Fruit fly (Drosophila melanogaster) whole organism, embryonic: ENCODE data around the gene Lcp65Ac.
A peak's percentile ranks its signal among the peaks of the same experiment; 100 is the strongest.
"Not testable (repeated sequence)": the region's sequence is repeated elsewhere in the genome, so short reads cannot be mapped to it uniquely, and the experiment has no call there.

Source experiments
- Blimp-1 ChIP-seq: fragments of 200-800 bp; sonication (Bioruptor generic); optimal IDR thresholded peaks from 3 replicates; lab custom pipeline; 2018; ENCODE audit warnings: missing biosample characterization, missing genetic modification characterization, mild to moderate bottlenecking, moderate library complexity, missing genetic modification reagents
- BtbVII ChIP-seq: fragments of 200-800 bp; sonication (Bioruptor generic); optimal IDR thresholded peaks from 3 replicates; lab custom pipeline; 2017; ENCODE audit warnings: missing biosample characterization, mild to moderate bottlenecking, missing genetic modification characterization
- CG11085 ChIP-seq: fragments of 200-800 bp; sonication (Bioruptor generic); IDR thresholded peaks from 2 replicates; pipeline ENCODE4 v1.3.6; 2022; ENCODE audit warnings: missing biosample characterization, missing genetic modification characterization
- CG11247 ChIP-seq: fragments of 200-800 bp; sonication (Bioruptor generic); IDR thresholded peaks from 2 replicates; pipeline ENCODE4 v1.3.6; 2022; ENCODE audit warnings: missing biosample characterization, missing genetic modification characterization
- CG14014 ChIP-seq: fragments of 200-800 bp; sonication (Bioruptor generic); IDR thresholded peaks from 2 replicates; pipeline ENCODE4 v1.3.6; 2022; ENCODE audit warnings: missing biosample characterization, missing genetic modification characterization
- CG14667 ChIP-seq: fragments of 200-800 bp; sonication (Bioruptor generic); IDR thresholded peaks from 2 replicates; pipeline ENCODE4 v1.3.6; 2022; ENCODE audit warnings: missing biosample characterization, missing genetic modification characterization
- CG17802 ChIP-seq: fragments of 200-800 bp; sonication (Bioruptor generic); optimal IDR thresholded peaks from 2 replicates; lab custom pipeline; 2018; ENCODE audit warnings: missing biosample characterization, mild to moderate bottlenecking, missing genetic modification characterization, moderate library complexity
- CG18262 ChIP-seq: fragments of 200-800 bp; optimal IDR thresholded peaks from 3 replicates; lab custom pipeline; 2019; ENCODE audit warnings: missing biosample characterization, mild to moderate bottlenecking, missing genetic modification characterization, moderate library complexity
- CG5180 ChIP-seq: fragments of 200-800 bp; sonication (Bioruptor generic); optimal IDR thresholded peaks from 3 replicates; lab custom pipeline; 2017; ENCODE audit warnings: missing biosample characterization, missing genetic modification characterization, mild to moderate bottlenecking, moderate library complexity, missing genetic modification reagents
- CG8089 ChIP-seq: fragments of 200-800 bp; sonication (Bioruptor generic); optimal IDR thresholded peaks from 3 replicates; lab custom pipeline; 2016; ENCODE audit warnings: missing biosample characterization, missing genetic modification characterization
- Ets65A ChIP-seq: fragments of 200-800 bp; sonication (Bioruptor generic); peaks from one replicate; lab custom pipeline; 2016; ENCODE audit warnings: missing biosample characterization, missing genetic modification characterization
- Lim3 ChIP-seq: fragments of 200-800 bp; sonication (Bioruptor generic); IDR thresholded peaks from 2 replicates; pipeline ENCODE4 v1.3.6; 2022; ENCODE audit warnings: missing biosample characterization, missing genetic modification characterization
- Nf-YC ChIP-seq: fragments of 200-800 bp; optimal IDR thresholded peaks from 3 replicates; lab custom pipeline; 2019; ENCODE audit warnings: missing biosample characterization, mild to moderate bottlenecking, missing genetic modification characterization, moderate library complexity
- Ssrp ChIP-seq: fragments of 200-800 bp; sonication (Bioruptor generic); optimal IDR thresholded peaks from 2 replicates; lab custom pipeline; 2018; ENCODE audit warnings: missing biosample characterization, mild to moderate bottlenecking, missing genetic modification characterization, moderate library complexity
- Trl ChIP-seq, 3 experiments: fragments of >200 bp in 2 of 3; fragments of 200-800 bp in 1 of 3; sonication (Bioruptor generic) in 1 of 3; optimal IDR thresholded peaks; 2 replicates in 1 of 3; 3 replicates in 2 of 3; lab custom pipeline; 2016 to 2017; ENCODE audit warnings: missing biosample characterization in 1 of 3, missing genetic modification characterization in 1 of 3
- croc ChIP-seq: fragments of 200-800 bp; sonication (Bioruptor generic); conservative IDR thresholded peaks from 3 replicates; pipeline ENCODE4 v1.3.6; 2022; ENCODE audit warnings: missing biosample characterization, missing genetic modification characterization
- cwo ChIP-seq: fragments of 200-800 bp; sonication (Bioruptor generic); optimal IDR thresholded peaks from 3 replicates; lab custom pipeline; 2017; ENCODE audit warnings: missing biosample characterization, missing genetic modification characterization, mild to moderate bottlenecking, moderate library complexity, missing genetic modification reagents
- da ChIP-seq: fragments of 200-800 bp; sonication (Bioruptor generic); optimal IDR thresholded peaks from 2 replicates; lab custom pipeline; 2016; ENCODE audit warnings: missing biosample characterization, missing genetic modification characterization
- fd96Cb ChIP-seq: fragments of 200-800 bp; sonication (Bioruptor generic); optimal IDR thresholded peaks from 2 replicates; lab custom pipeline; 2018; ENCODE audit warnings: missing biosample characterization, mild to moderate bottlenecking, missing genetic modification characterization, moderate library complexity
- fru ChIP-seq: fragments of >200 bp; optimal IDR thresholded peaks from 2 replicates; lab custom pipeline; 2017
- ftz-f1 ChIP-seq: fragments of 200-800 bp; sonication (Bioruptor generic); optimal IDR thresholded peaks from 2 replicates; lab custom pipeline; 2016; ENCODE audit warnings: missing biosample characterization, missing genetic modification characterization
- hb ChIP-seq: fragments of 200-800 bp; sonication (Bioruptor generic); IDR thresholded peaks from 3 replicates; pipeline ENCODE4 v1.3.6; 2022; ENCODE audit warnings: missing biosample characterization, missing genetic modification characterization; ENCODE audit not compliant: partially characterized antibody
- inv ChIP-seq: fragments of 200-800 bp; sonication (Bioruptor generic); IDR thresholded peaks from 2 replicates; pipeline ENCODE4 v1.3.6; 2022; ENCODE audit warnings: missing biosample characterization, missing genetic modification characterization; ENCODE audit not compliant: partially characterized antibody
- lov ChIP-seq, 2 experiments: fragments of 200-800 bp in 1 of 2; fragments of >200 bp in 1 of 2; sonication (Bioruptor generic) in 1 of 2; IDR thresholded peaks in 1 of 2; optimal IDR thresholded peaks in 1 of 2; 2 replicates in 1 of 2; 3 replicates in 1 of 2; pipeline versions ENCODE4 v1.3.6 to Lab custom; 2017 to 2022; ENCODE audit warnings: missing biosample characterization in 1 of 2, missing genetic modification characterization in 1 of 2
- oc ChIP-seq: fragments of 200-800 bp; sonication (Bioruptor generic); optimal IDR thresholded peaks from 2 replicates; lab custom pipeline; 2018; ENCODE audit warnings: missing biosample characterization, mild to moderate bottlenecking, missing genetic modification characterization, moderate library complexity
- pan ChIP-seq, 4 experiments: fragments of >200 bp in 3 of 4; fragments of 200-800 bp in 1 of 4; sonication (Bioruptor generic) in 1 of 4; optimal IDR thresholded peaks in 3 of 4; IDR thresholded peaks in 1 of 4; 2 replicates each; pipeline versions ENCODE4 v1.3.6 to Lab custom; 2017 to 2022; ENCODE audit warnings: missing biosample characterization in 2 of 4, missing genetic modification characterization in 2 of 4, mixed read lengths in 1 of 4
- pfk ChIP-seq: fragments of 200-800 bp; sonication (Bioruptor generic); optimal IDR thresholded peaks from 2 replicates; lab custom pipeline; 2018; ENCODE audit warnings: missing biosample characterization, mild to moderate bottlenecking, missing genetic modification characterization, moderate library complexity
- sqz ChIP-seq: fragments of 200-800 bp; sonication (Bioruptor generic); optimal IDR thresholded peaks from 3 replicates; lab custom pipeline; 2018; ENCODE audit warnings: missing biosample characterization, mild to moderate bottlenecking, missing genetic modification characterization
- vfl ChIP-seq: fragments of 200-800 bp; sonication (Bioruptor generic); optimal IDR thresholded peaks from 2 replicates; lab custom pipeline; 2016; ENCODE audit warnings: missing biosample characterization, missing genetic modification characterization

The Lcp65Ac gene

DNA sequence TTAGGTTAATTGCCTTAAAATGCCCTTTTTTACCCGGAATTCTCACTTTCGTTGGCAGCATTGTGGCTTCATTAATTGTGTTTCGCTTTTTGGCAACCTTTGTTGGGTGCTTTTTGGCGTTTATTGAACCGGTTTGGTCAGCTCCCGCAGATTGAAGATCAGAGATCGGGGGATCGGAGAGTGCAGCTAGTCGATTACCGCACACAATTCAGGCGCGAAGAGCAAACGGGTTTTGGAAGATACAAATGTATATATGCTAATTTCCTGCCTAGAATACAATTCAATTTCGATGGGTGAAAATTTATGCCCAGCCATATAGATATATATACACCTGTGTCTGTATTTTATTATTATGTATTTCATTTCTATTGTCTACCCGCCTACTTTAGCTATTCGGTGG is 3.1 kb upstream of the Lcp65Ac start (continued):
- peak; percentile 52 for TF ChIP-seq cwo (GFP tag; lab: Kevin White, UChicago)

DNA sequence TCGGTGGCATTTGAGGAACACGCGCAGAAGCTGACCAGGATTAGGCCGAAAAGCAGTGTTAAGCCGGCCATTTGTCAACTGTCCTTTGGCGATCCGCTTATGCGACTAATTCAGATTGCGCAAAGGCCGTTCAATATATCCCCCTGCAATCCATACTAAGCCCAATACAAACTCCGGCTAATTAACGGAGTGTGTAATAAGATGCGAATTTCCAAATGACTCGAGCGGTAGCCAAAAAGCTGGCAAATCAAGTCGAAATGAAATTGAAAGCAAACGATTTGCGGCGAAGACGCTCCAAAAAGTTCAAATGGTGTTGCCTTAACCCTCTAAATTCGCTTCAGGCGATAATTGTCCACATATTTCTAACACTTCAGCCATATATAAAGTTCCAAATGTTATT is 2.3 kb upstream of the Lcp65Ac start, which contains the start of gene Cpr65Aw:
Cpr65Aw (minus strand) TSS at position 101 of the 400 bp plus-strand sequence.
- TF ChIP-seq CG8089 = no peak
- no peak for TF ChIP-seq sqz (GFP tag; lab: Kevin White, UChicago)
- TF ChIP-seq CG18262 (tag; lab: Kevin White, UChicago) = no peak
- TF ChIP-seq CG11085 = no peak
- no peak for TF ChIP-seq Lim3 (GFP tag; lab: Robert Waterston, UW)
- no peak for TF ChIP-seq Trl (optimal IDR thresholded peaks at IDR 0.05; lab: Kevin White, UChicago)
- TF ChIP-seq Trl (GFP tag; optimal IDR thresholded peaks at IDR 0.05; lab: Kevin White, UChicago) = no peak
- no peak for TF ChIP-seq Ssrp (tag; lab: Kevin White, UChicago)
- no peak for TF ChIP-seq CG14667 (GFP tag; lab: Robert Waterston, UW)
- TF ChIP-seq pfk (GFP tag; lab: Kevin White, UChicago) = no peak
- TF ChIP-seq fru (lab: Kevin White, UChicago) = no peak
- no peak for TF ChIP-seq Nf-YC
- TF ChIP-seq lov (optimal IDR thresholded peaks at IDR 0.05; lab: Kevin White, UChicago) = no peak
- no peak for TF ChIP-seq lov (GFP tag; IDR thresholded peaks at IDR 0.05; lab: Robert Waterston, UW)
- no peak for TF ChIP-seq vfl
- no peak for TF ChIP-seq CG5180 (GFP tag; lab: Kevin White, UChicago)
- TF ChIP-seq ftz-f1 (GFP tag; lab: Kevin White, UChicago) = no peak
- TF ChIP-seq inv (GFP tag; lab: Robert Waterston, UW) = no peak
- no peak for TF ChIP-seq fd96Cb (tag; lab: Kevin White, UChicago)
- TF ChIP-seq pan (optimal IDR thresholded peaks at IDR 0.05; lab: Kevin White, UChicago) = no peak
- TF ChIP-seq pan (GFP tag; optimal IDR thresholded peaks at IDR 0.05 in 1 of 2, IDR thresholded peaks at IDR 0.05 in 1 of 2) = no peak

DNA sequence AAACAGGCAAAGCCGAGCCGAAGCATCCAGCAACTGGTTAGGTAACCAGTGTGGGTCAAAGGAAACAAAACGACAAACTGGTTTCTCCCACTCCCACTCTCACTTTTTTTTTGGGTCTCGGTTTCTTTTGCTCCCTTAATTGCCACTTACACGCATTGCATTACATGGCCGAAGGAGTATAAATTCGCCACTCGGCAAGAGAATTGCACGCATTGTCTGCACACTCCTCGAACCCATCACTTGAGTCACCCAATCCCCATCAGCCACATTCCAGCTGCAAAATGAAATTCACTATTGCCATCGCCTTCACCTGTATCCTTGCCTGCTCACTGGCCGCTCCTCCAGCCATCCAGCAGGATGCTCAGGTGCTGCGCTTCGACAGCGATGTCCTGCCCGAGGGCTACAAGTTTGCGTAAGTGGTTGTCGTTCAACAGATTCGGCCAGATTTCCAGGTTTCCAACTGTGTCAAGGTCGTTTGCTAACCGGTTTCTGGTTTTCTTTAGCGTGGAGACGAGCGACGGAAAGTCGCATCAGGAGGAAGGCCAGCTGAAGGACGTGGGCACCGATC is 1.3 kb upstream of the Lcp65Ac start, which contains the start of gene Lcp65Ad:
Lcp65Ad (plus strand) TSS at position 208 of the 568 bp plus-strand sequence.
- TF ChIP-seq Blimp-1 (peak; percentile 25), oc (tag; lab: Kevin White, UChicago) (no peak), da (GFP tag; lab: Kevin White, UChicago) (no peak), Ets65A (GFP tag; lab: Kevin White, UChicago) (peak; percentile 85)

DNA sequence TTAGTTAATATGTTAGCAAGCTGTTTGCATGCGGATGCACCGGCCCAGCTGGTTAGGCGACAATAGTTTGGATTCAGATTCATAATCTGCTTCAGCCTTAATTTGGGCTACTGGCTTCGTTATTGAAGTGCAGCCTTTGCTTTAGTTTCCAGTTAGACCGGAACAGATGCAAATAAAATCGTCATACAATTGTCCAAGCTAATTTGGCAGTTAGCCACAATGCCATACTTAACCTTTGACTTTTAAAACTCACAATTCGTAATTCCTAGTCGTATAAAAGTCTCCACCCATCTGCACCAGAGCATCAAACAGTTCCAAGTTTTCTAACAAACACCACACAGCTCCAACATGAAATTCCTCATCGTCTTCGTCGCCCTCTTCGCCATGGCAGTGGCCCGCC is 1.8 kb downstream of the Lcp65Ac start, which contains the start of gene Lcp65Ab2:
Lcp65Ab2 (plus strand) TSS at position 301 of the 400 bp plus-strand sequence.
- TF ChIP-seq croc (GFP tag; lab: Robert Waterston, UW); CG14014 (GFP tag; lab: Robert Waterston, UW); CG17802: not testable (repeated sequence)
- TF ChIP-seq, all 482 proteins: peak for 0; not testable (repeated sequence) for 482

DNA sequence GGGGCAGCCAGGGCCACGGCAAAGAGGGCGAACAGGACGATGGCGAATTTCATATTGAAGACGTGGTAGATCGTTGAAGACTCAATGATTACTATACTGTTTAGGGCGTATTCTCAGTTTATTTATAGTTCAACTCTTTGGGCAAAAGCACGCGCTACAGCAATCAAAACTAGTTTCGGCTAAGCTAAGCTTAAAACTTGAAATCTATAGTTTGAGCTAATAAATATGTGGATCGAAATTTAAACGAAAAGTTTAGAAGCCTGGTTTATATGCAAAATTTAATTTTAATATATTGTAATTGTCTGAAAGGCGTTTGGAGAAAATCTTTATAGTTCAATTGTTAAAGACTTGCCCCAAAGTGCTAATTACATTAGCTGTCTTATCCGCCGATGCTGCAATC is 3.3 kb downstream of the Lcp65Ac start, which contains the start of gene Cpr65Ax1:
Cpr65Ax1 (minus strand) TSS at position 101 of the 400 bp plus-strand sequence.
- not testable (repeated sequence) for TF ChIP-seq hb (GFP tag; lab: Robert Waterston, UW); CG11247; BtbVII (GFP tag; lab: Kevin White, UChicago)
- TF ChIP-seq, all 482 proteins: peak for 0; not testable (repeated sequence) for 482
